Worm (Caenorhabditis elegans) whole organism, young adult: ENCODE results near the gene F59B2.8.

ENCODE experiments used
- B0019.2 ChIP-seq: fragments of 200-800 bp; sonication (Bioruptor generic); conservative IDR thresholded peaks from 2 replicates; pipeline ENCODE4 v1.3.6; 2022; ENCODE audit warnings: missing genetic modification reagents, missing genetic modification characterization, missing compliant biosample characterization
- B0261.1 ChIP-seq: sonication (generic microtip); optimal IDR thresholded peaks from 2 replicates; lab custom pipeline; 2016; ENCODE audit warnings: mild to moderate bottlenecking, missing genetic modification characterization, moderate library complexity, missing compliant biosample characterization
- C06A6.2 ChIP-seq: fragments of 200-800 bp; sonication (Bioruptor generic); conservative IDR thresholded peaks from 2 replicates; pipeline ENCODE4 v1.3.6; 2022; ENCODE audit warnings: missing genetic modification characterization, missing compliant biosample characterization
- C17E4.6 ChIP-seq: fragments of 200-800 bp; sonication (Bioruptor generic); IDR thresholded peaks from 2 replicates; pipeline ENCODE4 v1.3.6; 2022; ENCODE audit warnings: missing genetic modification reagents, missing genetic modification characterization, missing compliant biosample characterization
- F37B4.10 ChIP-seq: fragments of 200-800 bp; sonication (Bioruptor generic); IDR thresholded peaks from 2 replicates; pipeline ENCODE4 v1.3.6; 2022; ENCODE audit warnings: missing genetic modification characterization, missing compliant biosample characterization
- F52B5.7 ChIP-seq: sonication (generic microtip); optimal IDR thresholded peaks from 2 replicates; lab custom pipeline; 2016; ENCODE audit warnings: mild to moderate bottlenecking, missing genetic modification characterization, missing compliant biosample characterization
- T07F8.4 ChIP-seq: sonication (generic microtip); optimal IDR thresholded peaks from 2 replicates; lab custom pipeline; 2016; ENCODE audit warnings: mild to moderate bottlenecking, missing genetic modification characterization, moderate library complexity, missing compliant biosample characterization
- T26A5.8 ChIP-seq: sonication (generic microtip); optimal IDR thresholded peaks from 2 replicates; lab custom pipeline; 2016; ENCODE audit warnings: missing genetic modification characterization, missing compliant biosample characterization
- Y56A3A.18 ChIP-seq: fragments of 200-800 bp; sonication (Bioruptor generic); IDR thresholded peaks from 2 replicates; pipeline ENCODE4 v1.3.6; 2022; ENCODE audit warnings: missing genetic modification reagents, missing genetic modification characterization, missing compliant biosample characterization
- Y79H2A.3 ChIP-seq: fragments of 200-800 bp; sonication (Bioruptor generic); conservative IDR thresholded peaks from 2 replicates; pipeline ENCODE4 v1.3.6; 2022; ENCODE audit warnings: missing genetic modification reagents, missing genetic modification characterization, missing compliant biosample characterization
- Y95B8A.8 ChIP-seq: fragments of 200-800 bp; sonication (Bioruptor generic); IDR thresholded peaks from 2 replicates; pipeline ENCODE4 v1.3.6; 2022; ENCODE audit warnings: missing genetic modification reagents, missing genetic modification characterization, missing compliant biosample characterization
- ama-1 ChIP-seq, 3 experiments: fragments of 150-350 bp in 1 of 3; sonication (generic microtip) in 2 of 3; optimal IDR thresholded peaks; 2 replicates each; lab custom pipeline; 2014 to 2018; ENCODE audit warnings: missing biosample characterization in 2 of 3, missing genetic modification characterization in 2 of 3, missing genetic modification reagents in 2 of 3
- aptf-3 ChIP-seq: fragments of 200-800 bp; sonication (Bioruptor generic); IDR thresholded peaks from 2 replicates; pipeline ENCODE4 v1.3.6; 2022; ENCODE audit warnings: missing genetic modification characterization, missing compliant biosample characterization
- him-1 ChIP-seq: sonication (generic microtip); optimal IDR thresholded peaks from 2 replicates; lab custom pipeline; 2016; ENCODE audit warnings: missing genotype, missing genetic modification reagents, missing genetic modification characterization, missing compliant biosample characterization
- lag-1 ChIP-seq: fragments of 200-800 bp; sonication (Bioruptor generic); IDR thresholded peaks from 2 replicates; pipeline ENCODE4 v1.3.6; 2022; ENCODE audit warnings: missing genetic modification reagents, missing genetic modification characterization, missing compliant biosample characterization
- lir-1 ChIP-seq: fragments of 200-800 bp; sonication (Bioruptor generic); conservative IDR thresholded peaks from 2 replicates; pipeline ENCODE4 v1.3.6; 2022; ENCODE audit warnings: missing genetic modification reagents, missing genetic modification characterization, missing compliant biosample characterization
- lsy-27 ChIP-seq: sonication (generic microtip); optimal IDR thresholded peaks from 2 replicates; lab custom pipeline; 2017; ENCODE audit warnings: missing genetic modification characterization, mild to moderate bottlenecking, missing compliant biosample characterization, antibody characterized with exemption, missing genotype, borderline replicate concordance; ENCODE audit not compliant: insufficient read depth
- mxl-1 ChIP-seq: sonication (generic microtip); optimal IDR thresholded peaks from 2 replicates; lab custom pipeline; 2016; ENCODE audit warnings: missing genetic modification characterization, missing compliant biosample characterization
- nhr-80 ChIP-seq: sonication (generic microtip); optimal IDR thresholded peaks from 2 replicates; lab custom pipeline; 2016; ENCODE audit warnings: missing genetic modification characterization, missing compliant biosample characterization
- rec-8 ChIP-seq, 2 experiments: sonication (generic microtip); optimal IDR thresholded peaks; 2 replicates each; lab custom pipeline; 2016; ENCODE audit warnings: mild to moderate bottlenecking in 2 of 2, missing genetic modification characterization in 2 of 2, missing genetic modification reagents in 2 of 2, missing genotype in 2 of 2, missing biosample characterization in 1 of 2, missing compliant biosample characterization in 1 of 2, moderate library complexity in 1 of 2
- snpc-4 ChIP-seq, 5 experiments: fragments of 150-350 bp in 1 of 5; sonication (generic microtip) in 4 of 5; optimal IDR thresholded peaks; 2 replicates each; lab custom pipeline; 2014 to 2018; ENCODE audit warnings: missing genetic modification characterization in 5 of 5, missing biosample characterization in 3 of 5, antibody characterized with exemption in 2 of 5, mild to moderate bottlenecking in 2 of 5, missing compliant biosample characterization in 2 of 5, missing genotype in 2 of 5, moderate library complexity in 2 of 5, missing genetic modification reagents in 1 of 5
- tbp1 ChIP-seq: fragments of 200-800 bp; sonication (Bioruptor generic); optimal IDR thresholded peaks from 2 replicates; lab custom pipeline; 2018; ENCODE audit warnings: mild to moderate bottlenecking, missing genetic modification characterization, missing compliant biosample characterization
- tbx-9 ChIP-seq: sonication (generic microtip); optimal IDR thresholded peaks from 2 replicates; lab custom pipeline; 2016; ENCODE audit warnings: borderline replicate concordance, missing genetic modification characterization, inconsistent platforms, missing compliant biosample characterization
- unc-62 ChIP-seq: fragments of 150-350 bp; optimal IDR thresholded peaks from 2 replicates; lab custom pipeline; 2014; ENCODE audit warnings: missing biosample characterization, missing genetic modification reagents, missing genetic modification characterization
- zim-3 ChIP-seq: sonication (generic microtip); optimal IDR thresholded peaks from 2 replicates; lab custom pipeline; 2017; ENCODE audit warnings: mild to moderate bottlenecking, missing genetic modification characterization, moderate library complexity, missing compliant biosample characterization
- ztf-25 ChIP-seq: fragments of 200-800 bp; sonication (Bioruptor generic); IDR thresholded peaks from 2 replicates; pipeline ENCODE4 v1.3.6; 2022; ENCODE audit warnings: missing genetic modification reagents, missing genetic modification characterization, missing compliant biosample characterization

F59B2.8 gene

ce11 chrIII:9037658-9038057 lies 27.7 kb upstream of the F59B2.8 start, which contains the start of gene R107.9:
Gene R107.9, plus strand, starts transcription at chrIII:9037958.
- TF ChIP-seq aptf-3 (GFP tag; lab: Robert Waterston, UW) (no peak), tbx-9 (tag; lab: Kevin White, UChicago) (no peak)

- no peak for TF ChIP-seq lag-1
- TF ChIP-seq Y95B8A.8 (GFP tag; lab: Robert Waterston, UW) = no peak
- TF ChIP-seq him-1 (tag; lab: Kevin White, UChicago) = no peak
- peak; percentile 64 for TF ChIP-seq nhr-80 (tag; lab: Kevin White, UChicago)
- no peak for TF ChIP-seq C17E4.6
These were observed 25.0 kb upstream of the F59B2.8 start for ce11 chrIII:9035037-9035436.

DNA sequence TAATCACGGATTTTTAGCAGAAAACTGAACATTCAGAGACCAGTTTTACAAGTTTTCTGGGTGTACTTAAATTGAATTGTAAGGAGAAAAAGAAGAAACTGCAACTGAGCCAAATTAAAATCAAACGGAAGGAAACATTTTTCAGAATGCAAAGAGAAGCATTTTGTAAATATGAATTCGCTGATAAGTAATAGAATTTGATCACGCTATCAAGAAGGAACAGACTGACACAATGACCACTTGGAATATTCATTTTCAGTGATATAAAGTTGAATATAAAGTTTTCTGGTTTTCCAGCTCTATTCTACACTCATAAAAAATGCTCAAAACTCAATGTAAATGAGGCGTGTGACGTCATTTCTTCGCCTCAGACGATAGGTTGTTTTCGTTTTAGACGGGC lies 24.1 kb upstream of the F59B2.8 start:
- peak; percentile 28 for TF ChIP-seq nhr-80 (tag; lab: Kevin White, UChicago)
- no peak for TF ChIP-seq lsy-27 (tag; lab: Kevin White, UChicago)
- no peak for TF ChIP-seq zim-3 (tag; lab: Kevin White, UChicago)
- no peak for TF ChIP-seq ama-1 (optimal IDR thresholded peaks at IDR 0.05; lab: Kevin White, UChicago)
- no peak for TF ChIP-seq ama-1 (GFP tag; optimal IDR thresholded peaks at IDR 0.05; lab: Kevin White, UChicago)
- TF ChIP-seq snpc-4 (GFP tag; optimal IDR thresholded peaks at IDR 0.05; lab: Kevin White, UChicago) = no peak
- TF ChIP-seq snpc-4 (tag; optimal IDR thresholded peaks at IDR 0.05; lab: Kevin White, UChicago) = no peak
- TF ChIP-seq, all 124 proteins: peak for 1

- TF ChIP-seq nhr-80 (tag; lab: Kevin White, UChicago) = peak; percentile 13
- TF ChIP-seq ama-1 (optimal IDR thresholded peaks at IDR 0.05; lab: Kevin White, UChicago) = no peak
- no peak for TF ChIP-seq ama-1 (GFP tag; optimal IDR thresholded peaks at IDR 0.05; lab: Kevin White, UChicago)
- TF ChIP-seq, all 124 proteins: peak for 1
These were observed 20.8 kb upstream of the F59B2.8 start for ce11 chrIII:9030818-9031217.

DNA sequence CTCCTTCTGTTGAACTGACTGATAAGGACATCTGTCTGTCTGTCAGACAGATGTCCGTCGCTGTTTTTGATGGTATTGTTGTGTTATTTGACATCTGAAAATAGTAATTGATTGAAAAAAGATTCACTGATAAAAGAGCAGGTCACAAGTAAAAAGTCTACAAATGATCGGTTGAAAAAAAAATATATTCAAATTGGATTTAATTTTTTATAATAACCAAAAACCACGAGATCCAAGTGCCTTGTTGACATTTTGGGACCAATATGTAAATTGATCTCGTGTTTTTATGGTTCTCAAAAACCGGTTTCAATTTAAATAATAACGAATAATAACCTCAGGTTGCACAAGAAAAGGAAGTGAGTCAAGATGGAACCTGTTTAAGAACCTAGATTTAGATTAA lies 17.0 kb upstream of the F59B2.8 start, which contains the start of gene F59B2.13:
Gene F59B2.13 (minus strand): TSS at position 101 of the 400 bp plus-strand sequence.
- no peak for TF ChIP-seq F37B4.10 (GFP tag; lab: Robert Waterston, UW)

ce11 chrIII:9023601-9024000 lies 13.6 kb upstream of the F59B2.8 start:
- TF ChIP-seq T07F8.4 (tag; lab: Kevin White, UChicago) (no peak), T26A5.8 (no peak), unc-62 (GFP tag; lab: Kevin White, UChicago) (no peak), B0019.2 (GFP tag; lab: Robert Waterston, UW) (no peak)

DNA sequence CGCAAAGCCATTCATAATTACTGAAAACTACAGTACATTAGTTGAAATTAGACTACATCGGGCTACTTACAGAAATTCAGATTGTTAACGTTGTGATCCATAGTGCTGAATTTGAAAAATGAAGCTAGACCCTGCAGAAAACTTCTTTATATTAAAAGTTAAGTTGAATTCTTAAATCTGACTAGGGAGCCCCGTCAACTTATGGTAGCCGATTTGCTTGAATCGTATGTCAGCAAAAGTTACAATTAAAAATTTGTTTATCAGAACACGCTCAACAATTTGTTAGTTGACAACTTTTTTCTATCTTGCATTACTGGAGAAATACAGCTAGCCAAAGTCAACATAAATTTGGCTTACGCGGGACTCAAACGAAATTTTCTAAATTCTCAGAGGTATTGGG lies 12.5 kb upstream of the F59B2.8 start, which contains the start of gene F59B2.14:
Gene F59B2.14 (minus strand): TSS at position 101 of the 400 bp plus-strand sequence.
- TF ChIP-seq Y56A3A.18 (GFP tag; lab: Robert Waterston, UW) = no peak
- no peak for TF ChIP-seq rec-8 (tag; optimal IDR thresholded peaks at IDR 0.05; lab: Kevin White, UChicago)
- no peak for TF ChIP-seq F52B5.7 (tag; lab: Kevin White, UChicago)
- no peak for TF ChIP-seq lir-1
- TF ChIP-seq mxl-1 = no peak
- TF ChIP-seq tbp1 (GFP tag; lab: Kevin White, UChicago) = no peak
- no peak for TF ChIP-seq C06A6.2
- TF ChIP-seq B0261.1 (tag; lab: Kevin White, UChicago) = no peak
- TF ChIP-seq Y79H2A.3 (GFP tag; lab: Robert Waterston, UW) = no peak
- TF ChIP-seq ztf-25 (GFP tag; lab: Robert Waterston, UW) = no peak
- TF ChIP-seq, all 124 proteins: peak for 0
